Fruit fly (Drosophila melanogaster): ENCODE measurements around the gene ago.

Gene ago

DNA sequence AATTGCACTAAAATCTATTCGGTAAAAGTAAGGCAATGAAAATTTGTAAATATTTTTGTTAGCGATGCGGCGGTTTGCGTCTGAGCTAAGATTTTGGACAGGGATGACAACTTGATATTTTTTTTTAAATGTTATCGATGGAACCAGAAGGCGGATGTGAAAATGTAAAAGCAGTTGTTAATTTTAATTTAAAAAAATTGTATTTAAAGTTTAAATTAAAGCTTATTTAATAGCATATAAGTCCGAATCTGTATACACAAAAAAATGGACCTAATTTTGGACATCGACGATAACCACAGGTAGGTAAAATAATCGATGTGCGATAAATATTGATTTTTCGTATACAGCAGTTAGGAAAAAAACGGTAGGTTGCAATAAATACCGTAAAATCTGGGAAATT is 8.3 kb upstream of the ago start, which contains the start of the genes CG11586 and VhaM9.7-a:
Gene CG11586 (minus strand): TSS at position 87 of the 400 bp plus-strand sequence.
Gene VhaM9.7-a (plus strand): TSS at position 322 of the 400 bp plus-strand sequence.
- TF ChIP-seq pad (GFP tag; optimal IDR thresholded peaks at IDR 0.05) = no peak
- TF ChIP-seq ovo (GFP tag; optimal IDR thresholded peaks at IDR 0.05) = no peak
- peak; percentile 35 for TF ChIP-seq CG14711 (tag; optimal IDR thresholded peaks at IDR 0.05)
- TF ChIP-seq CG11617 (GFP tag; optimal IDR thresholded peaks at IDR 0.05) = peak; percentile 29
- TF ChIP-seq cic (GFP tag; optimal IDR thresholded peaks at IDR 0.05) = no peak
- TF ChIP-seq Mnt (GFP tag; optimal IDR thresholded peaks at IDR 0.05) = peak; percentile 39
- TF ChIP-seq CG7101 (tag; optimal IDR thresholded peaks at IDR 0.05) = peak; percentile 30
- TF ChIP-seq CG5204 (GFP tag; optimal IDR thresholded peaks at IDR 0.05) = peak; percentile 40
- no peak for TF ChIP-seq CG7045 (GFP tag; optimal IDR thresholded peaks at IDR 0.05)
- no peak for TF ChIP-seq CG12768 (GFP tag; optimal IDR thresholded peaks at IDR 0.05)
- no peak for TF ChIP-seq cnc (optimal IDR thresholded peaks at IDR 0.05)
- no peak for TF ChIP-seq tj (GFP tag; optimal IDR thresholded peaks at IDR 0.05)
- no peak for TF ChIP-seq Crg-1 (GFP tag; optimal IDR thresholded peaks at IDR 0.05)
- peak; percentile 39 for TF ChIP-seq bab1 (GFP tag; optimal IDR thresholded peaks at IDR 0.05)
- no peak for TF ChIP-seq Hr96 (GFP tag; optimal IDR thresholded peaks at IDR 0.05)

DNA sequence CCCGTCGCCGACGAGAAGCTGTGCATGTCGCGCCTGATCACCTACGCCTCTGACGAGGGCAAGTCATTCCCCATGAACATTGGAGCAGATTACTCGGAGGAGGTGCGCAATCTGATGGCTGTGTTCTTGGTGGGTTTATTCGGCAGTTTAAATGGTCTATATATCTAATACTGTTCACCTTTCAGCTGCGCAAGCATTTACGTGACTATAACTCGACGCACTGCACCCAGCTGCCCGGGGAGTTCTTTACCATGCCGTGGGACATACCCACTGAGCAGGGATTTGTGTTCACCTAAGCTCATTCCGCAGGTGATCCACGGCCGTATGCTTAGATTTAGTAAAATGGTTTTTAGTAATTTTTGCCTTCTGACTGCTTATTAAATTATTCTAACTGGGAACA is 7.1 kb upstream of the ago start:
- TF ChIP-seq Hr96 (GFP tag; optimal IDR thresholded peaks at IDR 0.05) (no peak), cic (GFP tag; optimal IDR thresholded peaks at IDR 0.05) (no peak), CG7101 (tag; optimal IDR thresholded peaks at IDR 0.05) (no peak), Crg-1 (GFP tag; optimal IDR thresholded peaks at IDR 0.05) (no peak), cnc (optimal IDR thresholded peaks at IDR 0.05) (no peak)

DNA sequence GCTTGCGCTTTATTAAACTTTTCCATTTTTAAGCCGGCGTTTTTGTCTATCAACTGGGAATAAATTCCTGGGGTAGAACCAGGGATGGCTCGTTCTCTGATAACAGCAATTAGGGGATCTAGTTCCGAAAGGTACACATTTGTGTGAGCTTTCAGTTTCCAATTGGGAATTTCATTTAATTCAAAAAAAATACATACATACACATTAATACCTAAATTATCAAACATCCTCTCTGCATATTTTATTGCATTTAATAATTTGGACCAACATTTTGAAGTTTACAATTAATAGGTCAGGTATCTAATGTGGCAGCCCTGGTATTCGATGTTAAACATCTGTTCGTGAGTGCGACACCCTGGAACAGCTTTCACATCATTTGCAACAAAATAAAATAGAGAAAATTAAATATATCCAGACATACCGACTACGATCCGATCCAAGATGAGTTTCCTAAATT is 5.0 kb upstream of the ago start, which contains the start of the genes CG15011 and CG1309:
Gene CG15011 (minus strand): TSS at position 51 of the 457 bp plus-strand sequence.
Gene CG1309 (plus strand): TSS at position 329 of the 457 bp plus-strand sequence.
- TF ChIP-seq CG33017 (tag; optimal IDR thresholded peaks at IDR 0.05) (peak; percentile 76), kay (GFP tag; ENCODE audit: borderline replicate concordance) (no peak), CG5204 (GFP tag; optimal IDR thresholded peaks at IDR 0.05) (no peak), CG14711 (tag; optimal IDR thresholded peaks at IDR 0.05) (peak; percentile 75), CG11617 (GFP tag; optimal IDR thresholded peaks at IDR 0.05) (peak; percentile 86), Crg-1 (GFP tag; optimal IDR thresholded peaks at IDR 0.05) (peak; percentile 87), ovo (GFP tag; optimal IDR thresholded peaks at IDR 0.05) (peak; percentile 33), Hr96 (GFP tag; optimal IDR thresholded peaks at IDR 0.05) (peak; percentile 81), bab1 (GFP tag; optimal IDR thresholded peaks at IDR 0.05) (peak; percentile 87), cic (GFP tag; optimal IDR thresholded peaks at IDR 0.05) (peak; percentile 31), CG12768 (GFP tag; optimal IDR thresholded peaks at IDR 0.05) (peak; percentile 81), CG7101 (tag; optimal IDR thresholded peaks at IDR 0.05) (peak; percentile 84), Clk (GFP tag; optimal IDR thresholded peaks at IDR 0.05) (peak; percentile 64), Mnt (GFP tag; optimal IDR thresholded peaks at IDR 0.05) (peak; percentile 72), cnc (optimal IDR thresholded peaks at IDR 0.05) (no peak), CG7045 (GFP tag; optimal IDR thresholded peaks at IDR 0.05) (peak; percentile 74), toe (GFP tag; optimal IDR thresholded peaks at IDR 0.05) (peak; percentile 93), CG1620 (GFP tag; optimal IDR thresholded peaks at IDR 0.05) (peak; percentile 85), pad (GFP tag; optimal IDR thresholded peaks at IDR 0.05) (peak; percentile 66), tj (GFP tag; optimal IDR thresholded peaks at IDR 0.05) (peak; percentile 60)

DNA sequence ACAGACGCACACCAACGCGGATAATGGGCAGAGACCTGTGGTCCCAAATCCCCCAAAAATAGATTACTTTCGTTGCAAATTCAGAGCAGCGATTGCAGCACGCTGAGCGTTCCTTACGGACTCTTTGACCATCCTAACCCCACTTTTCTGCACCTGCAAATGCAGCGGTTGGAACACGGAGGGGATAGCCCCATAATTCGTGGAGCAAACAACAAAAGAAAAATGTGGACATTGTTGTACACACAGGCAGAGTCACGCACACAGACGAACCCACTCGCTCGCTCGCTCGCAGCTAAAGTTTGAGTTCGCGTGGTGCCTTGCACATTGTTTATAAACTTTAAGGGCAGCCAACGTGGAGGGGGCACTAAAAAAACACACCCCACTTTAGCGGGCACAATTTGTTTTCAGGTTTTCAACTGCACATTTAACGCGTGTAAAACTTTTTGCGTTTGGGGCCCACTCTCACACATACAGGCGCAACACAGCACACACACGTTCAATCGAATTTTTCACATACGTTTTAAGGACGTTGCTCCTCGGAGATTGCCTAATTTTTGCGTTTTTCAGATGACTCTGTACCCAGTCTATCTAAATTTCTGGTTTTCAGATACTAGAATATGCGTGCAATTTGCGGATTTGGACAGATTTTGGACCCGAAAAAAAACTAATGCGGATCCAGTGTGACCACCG is 350 bp downstream of the ago start:
- TF ChIP-seq cnc (optimal IDR thresholded peaks at IDR 0.05) = no peak
- no peak for TF ChIP-seq CG7101 (tag; optimal IDR thresholded peaks at IDR 0.05)
- TF ChIP-seq Mnt (GFP tag; optimal IDR thresholded peaks at IDR 0.05) = peak; percentile 79
- peak; percentile 4 for TF ChIP-seq cic (GFP tag; optimal IDR thresholded peaks at IDR 0.05)
- TF ChIP-seq CG7045 (GFP tag; optimal IDR thresholded peaks at IDR 0.05) = no peak
- no peak for TF ChIP-seq tj (GFP tag; optimal IDR thresholded peaks at IDR 0.05)
- TF ChIP-seq CG33017 (tag; optimal IDR thresholded peaks at IDR 0.05) = no peak
- TF ChIP-seq pad (GFP tag; optimal IDR thresholded peaks at IDR 0.05) = peak; percentile 35

DNA sequence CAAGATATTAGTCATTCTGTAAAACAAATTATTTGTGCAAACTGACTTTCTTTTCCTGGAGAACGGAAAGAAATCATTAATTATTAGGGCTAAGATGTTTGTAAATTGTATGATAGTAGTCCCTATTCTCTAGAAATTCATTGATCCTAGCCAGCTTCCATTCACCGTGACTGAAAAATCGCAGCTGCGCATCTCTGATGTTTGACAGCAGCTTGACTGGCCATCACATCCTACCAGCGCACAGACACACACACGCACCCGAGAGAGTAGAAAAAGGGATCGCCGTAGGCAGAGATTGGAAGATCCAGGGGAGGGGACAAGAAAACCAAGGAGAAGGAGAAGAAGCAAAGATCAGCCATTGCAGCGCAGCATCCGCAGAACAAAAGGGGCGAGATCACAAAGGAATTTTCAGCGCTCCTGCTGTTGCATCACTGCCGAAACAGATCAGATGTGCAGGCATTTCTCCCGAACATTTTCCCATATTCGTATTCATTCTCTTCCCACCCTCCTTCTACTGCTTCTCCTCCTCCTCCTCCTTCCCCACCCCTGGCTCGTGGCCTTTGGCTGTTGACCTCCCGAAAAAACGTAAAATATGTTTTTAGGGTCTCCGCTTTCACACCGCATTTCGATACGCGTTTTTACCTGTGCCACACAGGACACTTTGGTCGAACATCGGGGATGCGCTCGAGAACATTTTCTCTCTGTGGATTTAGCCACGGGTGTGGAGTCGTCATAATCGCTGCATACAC is 1.1 kb downstream of the ago start:
- no peak for TF ChIP-seq kay (GFP tag; ENCODE audit: borderline replicate concordance)
- no peak for TF ChIP-seq Mnt (GFP tag; optimal IDR thresholded peaks at IDR 0.05)
- TF ChIP-seq cic (GFP tag; optimal IDR thresholded peaks at IDR 0.05) = no peak
- TF ChIP-seq CG11617 (GFP tag; optimal IDR thresholded peaks at IDR 0.05) = no peak
- no peak for TF ChIP-seq CG7101 (tag; optimal IDR thresholded peaks at IDR 0.05)

DNA sequence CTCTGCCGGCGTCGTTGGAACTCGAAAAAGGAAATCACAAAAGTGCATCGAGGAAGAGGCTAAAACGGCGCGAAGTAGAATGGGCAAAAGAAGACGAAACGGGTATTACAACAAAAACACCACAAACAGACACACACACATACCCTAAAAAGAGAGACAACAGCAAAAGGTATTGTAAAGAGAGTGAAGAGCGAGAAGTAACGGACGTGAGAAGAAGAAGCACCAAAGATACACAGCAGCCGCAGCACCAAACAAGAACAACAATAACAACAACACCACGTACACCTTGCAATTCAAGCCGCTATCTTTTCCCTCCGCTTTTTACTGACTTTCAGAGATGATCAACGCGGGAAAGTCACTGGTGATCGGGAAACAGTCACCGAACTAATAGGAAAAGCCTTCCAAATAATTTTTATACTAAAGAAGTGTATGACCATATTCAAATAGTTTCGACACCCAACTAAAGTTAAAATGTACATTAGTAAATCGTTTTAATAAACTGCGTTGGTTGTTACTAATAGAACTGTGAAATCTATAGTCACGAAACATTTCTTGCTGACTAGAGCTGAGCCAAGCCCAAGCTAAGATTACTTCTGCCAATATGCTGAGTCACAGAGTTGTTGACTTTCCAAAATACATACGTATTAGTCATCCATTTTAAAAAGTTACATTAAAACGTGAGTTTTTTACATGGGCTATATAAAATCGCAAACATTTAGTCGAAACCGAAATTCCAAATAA is 1.8 kb downstream of the ago start:
- no peak for TF ChIP-seq CG11617 (GFP tag; optimal IDR thresholded peaks at IDR 0.05)
- TF ChIP-seq toe (GFP tag; optimal IDR thresholded peaks at IDR 0.05) = no peak
- peak in 1 of 2 experiments; percentile 43 for TF ChIP-seq cnc (optimal IDR thresholded peaks at IDR 0.05)
- no peak for TF ChIP-seq cic (GFP tag; optimal IDR thresholded peaks at IDR 0.05)
- TF ChIP-seq ovo (GFP tag; optimal IDR thresholded peaks at IDR 0.05) = peak; percentile 92
- no peak for TF ChIP-seq CG1620 (GFP tag; optimal IDR thresholded peaks at IDR 0.05)
- no peak for TF ChIP-seq kay (GFP tag; ENCODE audit: borderline replicate concordance)
- no peak for TF ChIP-seq tj (GFP tag; optimal IDR thresholded peaks at IDR 0.05)
- no peak for TF ChIP-seq CG7045 (GFP tag; optimal IDR thresholded peaks at IDR 0.05)
